Worm (Caenorhabditis elegans): Measurements from ENCODE around the gene C48D5.3.

Gene C48D5.3

ce11 chrIII:3564762-3565359 is 16.7 kb downstream of the C48D5.3 start:
- TF ChIP-seq cog-1 (tag; optimal IDR thresholded peaks at IDR 0.05) (no peak), med-1 (GFP tag; optimal IDR thresholded peaks at IDR 0.05; ENCODE audit: insufficient read depth) (no peak), T22C8.4 (GFP tag; IDR thresholded peaks at IDR 0.05) (no peak), ztf-29 (GFP tag; IDR thresholded peaks at IDR 0.05) (no peak), flt-1 (GFP tag; IDR thresholded peaks at IDR 0.05) (no peak), klf-2 (GFP tag; conservative IDR thresholded peaks at IDR 0.05) (no peak), ref-1 (GFP tag; conservative IDR thresholded peaks at IDR 0.05) (no peak), ztf-23 (GFP tag; IDR thresholded peaks at IDR 0.05) (no peak)

- TF ChIP-seq ztf-23 (GFP tag; IDR thresholded peaks at IDR 0.05) = no peak
- TF ChIP-seq flt-1 (GFP tag; IDR thresholded peaks at IDR 0.05) = no peak
- TF ChIP-seq T22C8.4 (GFP tag; IDR thresholded peaks at IDR 0.05) = no peak
- TF ChIP-seq ztf-29 (GFP tag; IDR thresholded peaks at IDR 0.05) = no peak
- no peak for TF ChIP-seq ref-1 (GFP tag; conservative IDR thresholded peaks at IDR 0.05)
- TF ChIP-seq klf-2 (GFP tag; conservative IDR thresholded peaks at IDR 0.05) = no peak
- no peak for TF ChIP-seq med-1 (GFP tag; optimal IDR thresholded peaks at IDR 0.05; ENCODE audit: insufficient read depth)
- no peak for TF ChIP-seq tab-1 (GFP tag; IDR thresholded peaks at IDR 0.05)
- TF ChIP-seq cog-1 (tag; optimal IDR thresholded peaks at IDR 0.05) = no peak
Observed at ce11 chrIII:3562276-3562675, 19.3 kb downstream of the C48D5.3 start.

ce11 chrIII:3560235-3560634 is 21.3 kb downstream of the C48D5.3 start:
- TF ChIP-seq T22C8.4 (GFP tag; IDR thresholded peaks at IDR 0.05) (no peak), med-1 (GFP tag; optimal IDR thresholded peaks at IDR 0.05; ENCODE audit: insufficient read depth) (no peak), tab-1 (GFP tag; IDR thresholded peaks at IDR 0.05) (no peak), cog-1 (tag; optimal IDR thresholded peaks at IDR 0.05) (no peak), ref-1 (GFP tag; conservative IDR thresholded peaks at IDR 0.05) (no peak), ztf-29 (GFP tag; IDR thresholded peaks at IDR 0.05) (no peak), klf-2 (GFP tag; conservative IDR thresholded peaks at IDR 0.05) (no peak), ztf-23 (GFP tag; IDR thresholded peaks at IDR 0.05) (no peak), flt-1 (GFP tag; IDR thresholded peaks at IDR 0.05) (no peak)

ce11 chrIII:3553349-3553748 is 28.2 kb downstream of the C48D5.3 start, which contains the start of gene C54C6.4:
Gene C54C6.4, plus strand, starts transcription at chrIII:3553649.
- TF ChIP-seq flt-1 (GFP tag; IDR thresholded peaks at IDR 0.05) (no peak), cog-1 (tag; optimal IDR thresholded peaks at IDR 0.05) (no peak), ztf-23 (GFP tag; IDR thresholded peaks at IDR 0.05) (no peak), T22C8.4 (GFP tag; IDR thresholded peaks at IDR 0.05) (no peak), tab-1 (GFP tag; IDR thresholded peaks at IDR 0.05) (no peak), ref-1 (GFP tag; conservative IDR thresholded peaks at IDR 0.05) (no peak), med-1 (GFP tag; optimal IDR thresholded peaks at IDR 0.05; ENCODE audit: insufficient read depth) (no peak)

ce11 chrIII:3550364-3550763 is 31.2 kb downstream of the C48D5.3 start:
- TF ChIP-seq klf-2 (GFP tag; conservative IDR thresholded peaks at IDR 0.05) (no peak), ztf-29 (GFP tag; IDR thresholded peaks at IDR 0.05) (no peak)

DNA sequence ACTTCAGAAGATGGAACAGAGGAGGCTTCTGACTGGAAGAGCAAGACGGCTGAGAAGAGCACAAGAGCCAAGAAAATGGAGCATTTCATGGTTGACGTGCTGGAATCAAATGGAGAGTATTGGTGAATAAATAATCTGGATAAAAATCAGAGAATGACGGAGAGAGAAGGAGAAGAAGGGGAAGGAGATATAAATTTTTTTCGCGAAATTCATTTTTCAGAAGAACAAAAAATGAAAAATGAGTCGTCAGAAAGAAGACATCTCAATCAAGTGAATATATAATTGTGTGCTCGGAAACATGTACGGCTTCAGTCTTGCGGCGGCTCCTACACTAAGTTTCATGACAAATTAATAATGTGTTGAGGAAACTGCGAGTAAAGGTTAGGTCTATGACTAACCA is 31.8 kb downstream of the C48D5.3 start, which contains the start of gene C54C6.5:
Gene C54C6.5, minus strand, starts transcription at position 101 of the 400 bp plus-strand sequence.
- TF ChIP-seq ztf-29 (GFP tag; IDR thresholded peaks at IDR 0.05) = no peak

DNA sequence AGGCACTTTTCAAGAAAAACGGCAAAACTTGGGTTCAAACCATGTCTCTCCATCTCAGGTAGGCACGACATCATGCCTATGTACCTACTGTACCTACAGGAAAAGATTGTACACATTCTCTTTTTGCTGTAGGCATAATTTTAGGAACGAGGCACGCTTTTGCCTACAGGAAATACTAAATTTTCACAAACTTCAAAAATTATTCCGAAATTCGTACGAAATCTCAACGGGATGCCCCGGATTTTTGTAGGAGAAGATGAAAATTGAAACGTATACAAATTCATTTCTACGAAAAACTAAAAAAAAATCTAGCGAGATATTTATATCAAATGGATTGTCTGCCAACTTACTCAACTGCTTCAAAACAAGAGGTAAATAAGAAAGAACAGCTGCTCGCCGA is 33.5 kb downstream of the C48D5.3 start, which contains the start of gene C54C6.11:
Gene C54C6.11, plus strand, starts transcription at position 301 of the 400 bp plus-strand sequence.
- TF ChIP-seq T22C8.4 (GFP tag; IDR thresholded peaks at IDR 0.05) (no peak), cog-1 (tag; optimal IDR thresholded peaks at IDR 0.05) (no peak), ref-1 (GFP tag; conservative IDR thresholded peaks at IDR 0.05) (no peak), klf-2 (GFP tag; conservative IDR thresholded peaks at IDR 0.05) (no peak), ztf-23 (GFP tag; IDR thresholded peaks at IDR 0.05) (no peak), ztf-29 (GFP tag; IDR thresholded peaks at IDR 0.05) (no peak), med-1 (GFP tag; optimal IDR thresholded peaks at IDR 0.05; ENCODE audit: insufficient read depth) (no peak), tab-1 (GFP tag; IDR thresholded peaks at IDR 0.05) (no peak), flt-1 (GFP tag; IDR thresholded peaks at IDR 0.05) (no peak)

DNA sequence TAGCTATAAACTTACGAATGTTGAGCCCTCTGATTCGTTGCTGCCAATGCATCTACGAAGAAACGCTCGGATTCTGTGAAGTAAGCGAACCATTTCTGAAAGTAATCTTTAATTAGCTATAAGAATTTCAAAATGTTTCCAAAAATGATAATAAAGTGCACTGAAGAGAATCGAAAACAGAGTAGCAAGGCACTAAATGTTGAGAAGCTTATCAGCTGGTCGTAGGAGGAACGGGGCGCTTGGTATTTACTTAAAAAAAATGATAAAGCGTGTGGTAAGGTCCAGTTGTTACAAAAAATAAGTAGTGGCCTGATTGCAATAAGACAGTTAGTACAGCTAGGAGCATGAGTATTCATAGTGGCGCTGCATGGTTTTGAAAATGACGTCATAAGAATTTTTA is 35.2 kb downstream of the C48D5.3 start, which contains the start of gene C54C6.7:
Gene C54C6.7, minus strand, starts transcription at position 101 of the 400 bp plus-strand sequence.
- TF ChIP-seq cog-1 (tag; optimal IDR thresholded peaks at IDR 0.05) = no peak
- no peak for TF ChIP-seq flt-1 (GFP tag; IDR thresholded peaks at IDR 0.05)
- TF ChIP-seq ztf-29 (GFP tag; IDR thresholded peaks at IDR 0.05) = no peak
- TF ChIP-seq ref-1 (GFP tag; conservative IDR thresholded peaks at IDR 0.05) = no peak
- no peak for TF ChIP-seq med-1 (GFP tag; optimal IDR thresholded peaks at IDR 0.05; ENCODE audit: insufficient read depth)

ce11 chrIII:3543071-3543470 is 38.5 kb downstream of the C48D5.3 start:
- TF ChIP-seq ref-1 (GFP tag; conservative IDR thresholded peaks at IDR 0.05) = no peak
- TF ChIP-seq klf-2 (GFP tag; conservative IDR thresholded peaks at IDR 0.05) = no peak
- TF ChIP-seq cog-1 (tag; optimal IDR thresholded peaks at IDR 0.05) = peak; percentile 44
- no peak for TF ChIP-seq ztf-23 (GFP tag; IDR thresholded peaks at IDR 0.05)
- peak; percentile 19; the same call in 1 of the 2 replicates for TF ChIP-seq flt-1 (GFP tag; IDR thresholded peaks at IDR 0.05)

- no peak for TF ChIP-seq klf-2 (GFP tag; conservative IDR thresholded peaks at IDR 0.05)
- no peak for TF ChIP-seq cog-1 (tag; optimal IDR thresholded peaks at IDR 0.05)
- TF ChIP-seq ztf-23 (GFP tag; IDR thresholded peaks at IDR 0.05) = no peak
- TF ChIP-seq flt-1 (GFP tag; IDR thresholded peaks at IDR 0.05) = no peak
Observed at ce11 chrIII:3542105-3542504, 39.4 kb downstream of the C48D5.3 start.

DNA sequence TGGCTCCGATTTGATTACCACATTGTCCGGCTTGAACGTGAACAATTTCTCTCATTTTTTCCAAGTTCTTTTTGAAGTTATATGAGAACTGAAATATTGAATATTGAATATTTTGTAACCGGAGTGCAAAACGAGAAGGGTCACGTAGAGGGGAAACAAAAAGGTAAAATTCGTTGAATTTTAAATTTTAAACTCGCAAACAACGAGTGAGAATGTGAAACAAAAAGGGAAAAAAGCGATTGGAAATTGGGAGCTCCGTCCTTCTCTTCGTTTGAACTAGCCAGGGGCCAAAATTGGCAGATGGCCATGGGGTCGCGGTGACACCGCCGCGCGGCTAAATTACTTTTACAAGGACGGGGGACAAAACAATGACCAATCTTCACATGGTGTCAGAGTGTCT is 40.0 kb downstream of the C48D5.3 start, which contains the start of gene ben-1:
Gene ben-1, minus strand, starts transcription at position 101 of the 400 bp plus-strand sequence.
- TF ChIP-seq med-1 (GFP tag; optimal IDR thresholded peaks at IDR 0.05; ENCODE audit: insufficient read depth) = no peak
- TF ChIP-seq cog-1 (tag; optimal IDR thresholded peaks at IDR 0.05) = no peak
- TF ChIP-seq T22C8.4 (GFP tag; IDR thresholded peaks at IDR 0.05) = no peak
